Fruit fly (Drosophila melanogaster) whole organism, embryonic: ENCODE results near the gene Wnt6.

ENCODE experiments used
- ATbp ChIP-seq: fragments of 200-800 bp; sonication (Bioruptor generic); optimal IDR thresholded peaks from 2 replicates; lab custom pipeline; 2017; ENCODE audit warnings: missing biosample characterization, mild to moderate bottlenecking, missing genetic modification characterization, missing genetic modification reagents
- Awh ChIP-seq: fragments of 200-800 bp; sonication (Bioruptor generic); IDR thresholded peaks from 2 replicates; pipeline ENCODE4, ENCODE4 v1.3.6; 2022; ENCODE audit warnings: missing biosample characterization, missing genetic modification characterization
- B-H2 ChIP-seq: fragments of 200-800 bp; sonication (Bioruptor generic); optimal IDR thresholded peaks from 2 replicates; lab custom pipeline; 2018; ENCODE audit warnings: missing biosample characterization, mild to moderate bottlenecking, missing genetic modification characterization
- Blimp-1 ChIP-seq: fragments of 200-800 bp; sonication (Bioruptor generic); optimal IDR thresholded peaks from 3 replicates; lab custom pipeline; 2018; ENCODE audit warnings: missing biosample characterization, missing genetic modification characterization, mild to moderate bottlenecking, moderate library complexity, missing genetic modification reagents
- CG10147 ChIP-seq: fragments of 200-800 bp; sonication (Bioruptor generic); optimal IDR thresholded peaks from 2 replicates; lab custom pipeline; 2019; ENCODE audit warnings: missing biosample characterization, mild to moderate bottlenecking, missing genetic modification characterization, moderate library complexity
- CG14441 ChIP-seq: fragments of 200-800 bp; sonication (Bioruptor generic); IDR thresholded peaks from 2 replicates; pipeline ENCODE4 v1.3.6; 2022; ENCODE audit warnings: missing biosample characterization, missing genetic modification characterization
- CG15479 ChIP-seq: fragments of 200-800 bp; sonication (Bioruptor generic); optimal IDR thresholded peaks from 3 replicates; lab custom pipeline; 2019; ENCODE audit warnings: missing biosample characterization, mild to moderate bottlenecking, missing genetic modification characterization, moderate library complexity
- CG15514 ChIP-seq: fragments of 200-800 bp; sonication (Bioruptor generic); optimal IDR thresholded peaks from 3 replicates; lab custom pipeline; 2017; ENCODE audit warnings: missing biosample characterization, missing genetic modification characterization, mild to moderate bottlenecking, moderate library complexity, missing genetic modification reagents
- CG1602 ChIP-seq: fragments of 200-800 bp; sonication (Bioruptor generic); optimal IDR thresholded peaks from 3 replicates; lab custom pipeline; 2016; ENCODE audit warnings: missing biosample characterization, missing genetic modification characterization
- CG16815 ChIP-seq: fragments of 200-800 bp; sonication (Bioruptor generic); optimal IDR thresholded peaks from 3 replicates; lab custom pipeline; 2017; ENCODE audit warnings: missing biosample characterization, mild to moderate bottlenecking, missing genetic modification characterization
- CG17829 ChIP-seq: fragments of 200-800 bp; optimal IDR thresholded peaks from 2 replicates; lab custom pipeline; 2019; ENCODE audit warnings: missing biosample characterization, mild to moderate bottlenecking, missing genetic modification characterization, moderate library complexity
- CG18262 ChIP-seq: fragments of 200-800 bp; optimal IDR thresholded peaks from 3 replicates; lab custom pipeline; 2019; ENCODE audit warnings: missing biosample characterization, mild to moderate bottlenecking, missing genetic modification characterization, moderate library complexity
- CG2712 ChIP-seq: fragments of 200-800 bp; optimal IDR thresholded peaks from 3 replicates; lab custom pipeline; 2019; ENCODE audit warnings: missing biosample characterization, mild to moderate bottlenecking, missing genetic modification characterization, moderate library complexity
- CG31441 ChIP-seq: fragments of 200-800 bp; sonication (Bioruptor generic); IDR thresholded peaks from 2 replicates; pipeline ENCODE4 v1.3.6; 2022; ENCODE audit warnings: missing biosample characterization, missing genetic modification characterization
- CG34224 ChIP-seq: fragments of 200-800 bp; sonication (Bioruptor generic); IDR thresholded peaks from 3 replicates; pipeline ENCODE4 v1.3.6; 2022; ENCODE audit warnings: missing biosample characterization, missing genetic modification characterization; ENCODE audit not compliant: partially characterized antibody
- CG3838 ChIP-seq: fragments of 200-800 bp; sonication (Bioruptor generic); optimal IDR thresholded peaks from 3 replicates; lab custom pipeline; 2016; ENCODE audit warnings: missing biosample characterization, missing genetic modification characterization
- CG3847 ChIP-seq: fragments of 200-800 bp; sonication (Bioruptor generic); IDR thresholded peaks from 2 replicates; pipeline ENCODE4 v1.3.6; 2022; ENCODE audit warnings: missing biosample characterization, missing genetic modification characterization
- CG3995 ChIP-seq: fragments of 200-800 bp; sonication (Bioruptor generic); optimal IDR thresholded peaks from 3 replicates; lab custom pipeline; 2016; ENCODE audit warnings: missing biosample characterization, missing genetic modification characterization
- CG4730 ChIP-seq: fragments of 200-800 bp; sonication (Bioruptor generic); IDR thresholded peaks from 2 replicates; pipeline ENCODE4 v1.3.6; 2022; ENCODE audit warnings: missing biosample characterization, missing genetic modification characterization
- CG4820 ChIP-seq: fragments of 200-800 bp; sonication (Bioruptor generic); optimal IDR thresholded peaks from 3 replicates; lab custom pipeline; 2016; ENCODE audit warnings: missing biosample characterization, missing genetic modification characterization
- CG6689 ChIP-seq: fragments of 200-800 bp; sonication (Bioruptor generic); IDR thresholded peaks from 2 replicates; pipeline ENCODE4 v1.3.6; 2022; ENCODE audit warnings: missing biosample characterization, missing genetic modification characterization
- CG8478 ChIP-seq: fragments of >200 bp; optimal IDR thresholded peaks from 2 replicates; lab custom pipeline; 2018
- Drgx ChIP-seq: fragments of 200-800 bp; sonication (Bioruptor generic); IDR thresholded peaks from 2 replicates; pipeline ENCODE4 v1.3.6; 2022; ENCODE audit warnings: missing biosample characterization, missing genetic modification characterization
- E2f1 ChIP-seq: fragments of 200-800 bp; sonication (Bioruptor generic); IDR thresholded peaks from 2 replicates; pipeline ENCODE4 v1.3.6; 2022; ENCODE audit warnings: missing biosample characterization, missing genetic modification characterization
- HmgD ChIP-seq: fragments of 200-800 bp; sonication (Bioruptor generic); optimal IDR thresholded peaks from 3 replicates; lab custom pipeline; 2016; ENCODE audit warnings: missing biosample characterization, missing genetic modification characterization
- Mad ChIP-seq: fragments of 200-800 bp; sonication (Bioruptor generic); optimal IDR thresholded peaks from 2 replicates; lab custom pipeline; 2016; ENCODE audit warnings: missing biosample characterization, missing genetic modification characterization
- NC2α ChIP-seq: fragments of 200-800 bp; sonication (Bioruptor generic); optimal IDR thresholded peaks from 2 replicates; lab custom pipeline; 2016; ENCODE audit warnings: missing biosample characterization, missing genetic modification characterization
- Rx ChIP-seq: fragments of 200-800 bp; sonication (Bioruptor generic); IDR thresholded peaks from 2 replicates; pipeline ENCODE4 v1.3.6; 2022; ENCODE audit warnings: missing biosample characterization, missing genetic modification characterization
- Taf1 ChIP-seq: fragments of 200-800 bp; sonication (Bioruptor generic); IDR thresholded peaks from 2 replicates; pipeline ENCODE4 v1.3.6; 2022; ENCODE audit warnings: missing biosample characterization, missing genetic modification characterization
- Trl ChIP-seq, 3 experiments: fragments of >200 bp in 2 of 3; fragments of 200-800 bp in 1 of 3; sonication (Bioruptor generic) in 1 of 3; optimal IDR thresholded peaks; 2 replicates in 1 of 3; 3 replicates in 2 of 3; lab custom pipeline; 2016 to 2017; ENCODE audit warnings: missing biosample characterization in 1 of 3, missing genetic modification characterization in 1 of 3
- Usf ChIP-seq: fragments of 200-800 bp; sonication (Bioruptor generic); optimal IDR thresholded peaks from 2 replicates; lab custom pipeline; 2017; ENCODE audit warnings: missing genotype, missing biosample characterization, missing genetic modification characterization
- Xrp1 ChIP-seq: fragments of 200-800 bp; sonication (Bioruptor generic); IDR thresholded peaks from 2 replicates; pipeline ENCODE4 v1.3.6; 2022; ENCODE audit warnings: missing biosample characterization, missing genetic modification characterization
- ara ChIP-seq: fragments of 200-800 bp; sonication (Bioruptor generic); IDR thresholded peaks from 2 replicates; pipeline ENCODE4 v1.3.6; 2022; ENCODE audit warnings: missing biosample characterization, missing genetic modification characterization
- caup ChIP-seq: fragments of 200-800 bp; sonication (Bioruptor generic); optimal IDR thresholded peaks from 3 replicates; lab custom pipeline; 2017; ENCODE audit warnings: missing biosample characterization, mild to moderate bottlenecking, missing genetic modification characterization, moderate library complexity; ENCODE audit not compliant: severe bottlenecking
- crp ChIP-seq, 2 experiments: fragments of 200-800 bp; sonication (Bioruptor generic); optimal IDR thresholded peaks; 2 replicates in 1 of 2; 3 replicates in 1 of 2; lab custom pipeline; 2017; ENCODE audit warnings: missing biosample characterization in 2 of 2, missing genetic modification characterization in 2 of 2, mild to moderate bottlenecking in 1 of 2, moderate library complexity in 1 of 2
- dmrt99B ChIP-seq: fragments of 200-800 bp; sonication (Bioruptor generic); optimal IDR thresholded peaks from 2 replicates; lab custom pipeline; 2018; ENCODE audit warnings: missing biosample characterization, mild to moderate bottlenecking, missing genetic modification characterization, moderate library complexity
- exex ChIP-seq: fragments of 200-800 bp; sonication (Bioruptor generic); optimal IDR thresholded peaks from 4 replicates; lab custom pipeline; 2018; ENCODE audit warnings: missing biosample characterization, mild to moderate bottlenecking, missing genetic modification characterization, moderate library complexity
- fd102C ChIP-seq: fragments of 200-800 bp; sonication (Bioruptor generic); optimal IDR thresholded peaks from 2 replicates; lab custom pipeline; 2018; ENCODE audit warnings: missing biosample characterization, mild to moderate bottlenecking, missing genetic modification characterization, moderate library complexity
- fd64A ChIP-seq: fragments of 200-800 bp; sonication (Bioruptor generic); optimal IDR thresholded peaks from 3 replicates; lab custom pipeline; 2018; ENCODE audit warnings: missing biosample characterization, mild to moderate bottlenecking, missing genetic modification characterization
- maf-S ChIP-seq: fragments of 200-800 bp; sonication (Bioruptor generic); optimal IDR thresholded peaks from 2 replicates; lab custom pipeline; 2016; ENCODE audit warnings: missing biosample characterization, missing genetic modification characterization
- nau ChIP-seq: fragments of 200-800 bp; sonication (Bioruptor generic); optimal IDR thresholded peaks from 3 replicates; lab custom pipeline; 2017; ENCODE audit warnings: missing biosample characterization, mild to moderate bottlenecking, missing genetic modification characterization, missing genetic modification reagents
- phol ChIP-seq: fragments of 200-800 bp; sonication (Bioruptor generic); optimal IDR thresholded peaks from 3 replicates; lab custom pipeline; 2018; ENCODE audit warnings: missing biosample characterization, mild to moderate bottlenecking, missing genetic modification characterization, moderate library complexity
- prd ChIP-seq, 3 experiments: fragments of >200 bp in 2 of 3; fragments of 200-800 bp in 1 of 3; sonication (Bioruptor generic) in 1 of 3; optimal IDR thresholded peaks in 2 of 3; IDR thresholded peaks in 1 of 3; 2 replicates in 2 of 3; 3 replicates in 1 of 3; pipeline versions ENCODE4 v1.3.6 to Lab custom; 2017 to 2022; ENCODE audit warnings: missing biosample characterization in 1 of 3, missing genetic modification characterization in 1 of 3
- psq ChIP-seq: fragments of 200-800 bp; sonication (Bioruptor generic); optimal IDR thresholded peaks from 2 replicates; lab custom pipeline; 2017; ENCODE audit warnings: missing biosample characterization, missing genetic modification characterization
- scrt ChIP-seq: fragments of 200-800 bp; sonication (Bioruptor generic); optimal IDR thresholded peaks from 2 replicates; lab custom pipeline; 2018; ENCODE audit warnings: missing biosample characterization, mild to moderate bottlenecking, missing genetic modification characterization, moderate library complexity
- sens ChIP-seq: fragments of 200-800 bp; sonication (Bioruptor generic); peaks from one replicate; lab custom pipeline; 2016; ENCODE audit warnings: missing biosample characterization, missing genetic modification characterization
- slou ChIP-seq: fragments of 200-800 bp; sonication (Bioruptor generic); optimal IDR thresholded peaks from 3 replicates; lab custom pipeline; 2016; ENCODE audit warnings: missing biosample characterization, missing genetic modification characterization
- slp2 ChIP-seq: fragments of 200-800 bp; sonication (Bioruptor generic); optimal IDR thresholded peaks from 2 replicates; lab custom pipeline; 2016; ENCODE audit warnings: missing biosample characterization, missing genetic modification characterization
- tio ChIP-seq: fragments of 200-800 bp; sonication (Bioruptor generic); optimal IDR thresholded peaks from 2 replicates; lab custom pipeline; 2017; ENCODE audit warnings: missing biosample characterization, missing genetic modification characterization, inconsistent platforms
- tll ChIP-seq, 2 experiments: fragments of 200-800 bp in 1 of 2; fragments of >200 bp in 1 of 2; sonication (Bioruptor generic) in 1 of 2; optimal IDR thresholded peaks; 2 replicates each; lab custom pipeline; 2017 to 2019; ENCODE audit warnings: missing biosample characterization in 2 of 2, missing genetic modification characterization in 2 of 2, mild to moderate bottlenecking in 1 of 2, moderate library complexity in 1 of 2

Gene Wnt6

DNA sequence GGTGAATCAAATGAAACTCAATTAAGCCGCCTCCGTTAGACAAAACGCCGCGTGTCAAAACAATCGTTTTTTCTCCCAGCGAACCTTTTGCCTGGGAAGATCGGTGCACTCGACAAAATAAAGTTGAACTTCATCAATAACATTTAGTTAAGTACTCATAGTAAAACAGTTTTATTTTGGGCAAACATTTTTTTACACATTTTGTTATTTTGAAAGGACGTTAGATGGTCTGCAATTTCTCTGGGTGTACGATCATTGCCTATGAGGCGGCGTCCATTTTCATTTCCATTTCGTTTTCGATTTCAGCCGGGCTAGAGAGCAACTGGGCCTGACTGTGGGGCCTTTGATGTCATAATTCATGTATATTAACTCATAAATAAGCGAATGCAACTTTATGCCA lies 7.1 kb upstream of the Wnt6 start:
- TF ChIP-seq CG6689 (GFP tag; lab: Robert Waterston, UW): peak; percentile 52
- TF ChIP-seq maf-S (GFP tag; lab: Kevin White, UChicago): no peak
- no peak for TF ChIP-seq psq (GFP tag; lab: Kevin White, UChicago)
- TF ChIP-seq CG4730 (GFP tag; lab: Robert Waterston, UW): 0 out of 2 replicates have a peak, but pooled peaks have one; percentile 8
- 0 out of 2 replicates have a peak, but pooled peaks have one; percentile 38 for TF ChIP-seq CG14441 (GFP tag; lab: Robert Waterston, UW)
- peak; percentile 12 for TF ChIP-seq CG18262 (tag; lab: Kevin White, UChicago)
- no peak for TF ChIP-seq fd64A (GFP tag; lab: Kevin White, UChicago)
- TF ChIP-seq nau (GFP tag; lab: Kevin White, UChicago): no peak
- 0 out of 2 replicates have a peak, but pooled peaks have one; percentile 23 for TF ChIP-seq E2f1
- TF ChIP-seq CG3838 (GFP tag; lab: Kevin White, UChicago): no peak
- no peak for TF ChIP-seq exex (tag; lab: Kevin White, UChicago)
- no peak for TF ChIP-seq CG4820 (GFP tag; lab: Kevin White, UChicago)
- no peak for TF ChIP-seq CG15479 (GFP tag; lab: Kevin White, UChicago)
- TF ChIP-seq crp (GFP tag; optimal IDR thresholded peaks at IDR 0.05; lab: Kevin White, UChicago): no peak
- TF ChIP-seq CG1602 (GFP tag; lab: Kevin White, UChicago): no peak
- no peak for TF ChIP-seq Taf1
- no peak for TF ChIP-seq fd102C (GFP tag; lab: Kevin White, UChicago)
- TF ChIP-seq CG10147 (GFP tag; lab: Kevin White, UChicago): no peak
- TF ChIP-seq CG3995 (GFP tag; lab: Kevin White, UChicago): no peak
- TF ChIP-seq CG34224: no peak
- TF ChIP-seq Blimp-1 (GFP tag; lab: Kevin White, UChicago): peak; percentile 39
- no peak for TF ChIP-seq Mad (GFP tag; lab: Kevin White, UChicago)
- no peak for TF ChIP-seq slou (GFP tag; lab: Kevin White, UChicago)
- TF ChIP-seq dmrt99B (tag; lab: Kevin White, UChicago): peak; percentile 14
- TF ChIP-seq CG16815 (GFP tag; lab: Kevin White, UChicago): no peak
- 0 out of 2 replicates have a peak, but pooled peaks have one; percentile 19 for TF ChIP-seq Rx (GFP tag; lab: Robert Waterston, UW)
- peak; percentile 47; the same call in 1 of the 2 replicates for TF ChIP-seq Xrp1 (GFP tag; lab: Robert Waterston, UW)
- no peak for TF ChIP-seq caup (GFP tag; lab: Kevin White, UChicago)
- no peak for TF ChIP-seq Usf
- TF ChIP-seq tll (GFP tag; optimal IDR thresholded peaks at IDR 0.05; lab: Kevin White, UChicago): no peak
- TF ChIP-seq slp2: no peak
- no peak for TF ChIP-seq CG17829
- TF ChIP-seq prd (optimal IDR thresholded peaks at IDR 0.05; lab: Kevin White, UChicago): no peak
- TF ChIP-seq prd (GFP tag; IDR thresholded peaks at IDR 0.05; lab: Robert Waterston, UW): peak; percentile 51; the same call in 1 of the 3 replicates
- TF ChIP-seq HmgD (GFP tag; lab: Kevin White, UChicago): no peak
- TF ChIP-seq CG31441: no peak
- peak; percentile 11 for TF ChIP-seq phol
- TF ChIP-seq sens (GFP tag; lab: Kevin White, UChicago): peak; percentile 62
- TF ChIP-seq tio (GFP tag; lab: Kevin White, UChicago): no peak
- no peak for TF ChIP-seq ATbp (GFP tag; lab: Kevin White, UChicago)
- peak; percentile 51; the same call in 1 of the 2 replicates for TF ChIP-seq ara (GFP tag; lab: Robert Waterston, UW)
- no peak for TF ChIP-seq scrt (GFP tag; lab: Kevin White, UChicago)
- no peak for TF ChIP-seq CG3847
- TF ChIP-seq Trl (optimal IDR thresholded peaks at IDR 0.05; lab: Kevin White, UChicago): no peak
- no peak for TF ChIP-seq Trl (GFP tag; optimal IDR thresholded peaks at IDR 0.05; lab: Kevin White, UChicago)
- peak; percentile 40; the same call in 1 of the 2 replicates for TF ChIP-seq Drgx (GFP tag; lab: Robert Waterston, UW)
- no peak for TF ChIP-seq B-H2 (GFP tag; lab: Kevin White, UChicago)
- TF ChIP-seq Awh: 0 out of 2 replicates have a peak, but pooled peaks have one; percentile 18
- TF ChIP-seq CG2712 (tag; lab: Kevin White, UChicago): peak; percentile 25
- no peak for TF ChIP-seq NC2α (GFP tag; lab: Kevin White, UChicago)
- TF ChIP-seq CG8478 (lab: Kevin White, UChicago): no peak
- no peak for TF ChIP-seq CG15514 (GFP tag; lab: Kevin White, UChicago)
